Worm (Caenorhabditis elegans) whole organism, L3 larva: ENCODE results near the gene srh-72.

Experiments used
- aly-2 ChIP-seq: fragments of 150-350 bp; optimal IDR thresholded peaks from 2 replicates; lab custom pipeline; 2014; ENCODE audit warnings: missing biosample characterization, missing genetic modification characterization
- ceh-82 ChIP-seq: fragments of 150-350 bp; optimal IDR thresholded peaks from 2 replicates; lab custom pipeline; 2014; ENCODE audit warnings: missing biosample characterization, missing genetic modification characterization

- TF ChIP-seq aly-2 (tag; lab: Kevin White, UChicago) (no peak), ceh-82 (tag; lab: Kevin White, UChicago) (no peak)
These were observed 14.5 kb upstream of the srh-72 start, which contains the start of gene btb-12 for ce11 chrII:1654917-1655316.
